Fruit fly (Drosophila melanogaster): ENCODE results near the gene CG14658.

The CG14658 gene

DNA sequence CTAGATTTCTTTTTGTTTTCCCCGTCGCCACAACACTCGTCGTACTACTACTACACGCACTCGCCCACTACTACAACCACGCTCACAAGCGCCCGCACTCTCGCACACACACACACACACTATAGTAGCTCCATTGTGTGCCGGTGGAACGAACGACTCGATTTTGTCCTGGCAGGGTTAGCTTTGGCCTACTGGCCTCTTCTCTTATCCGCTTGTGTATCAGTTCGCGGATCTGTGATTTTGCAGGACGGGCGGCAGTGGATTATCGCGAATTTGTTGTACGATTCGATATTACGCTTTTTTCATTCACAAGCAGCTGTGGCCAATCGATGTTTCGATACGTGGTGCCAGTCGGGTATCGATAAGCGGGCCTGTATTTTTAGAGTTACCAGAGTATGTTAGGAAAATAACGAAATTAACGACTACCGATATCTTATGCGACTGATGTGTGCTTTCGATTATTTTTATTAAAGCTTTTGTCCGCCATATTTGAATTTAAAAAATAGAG is 9.2 kb downstream of the CG14658 start, which contains the start of gene CG14657 (continued):
- TF ChIP-seq Fer2 (tag; optimal IDR thresholded peaks at IDR 0.05), result no peak
- TF ChIP-seq sna (GFP tag; IDR thresholded peaks at IDR 0.05; ENCODE audit: partially characterized antibody), result peak; percentile 98
- TF ChIP-seq H2.0 (GFP tag; IDR thresholded peaks at IDR 0.05), result no peak
- peak; percentile 10 for TF ChIP-seq tx (GFP tag; optimal IDR thresholded peaks at IDR 0.05)
- no peak for TF ChIP-seq CG4404 (GFP tag; IDR thresholded peaks at IDR 0.05)
- no peak for TF ChIP-seq CG4282 (GFP tag; optimal IDR thresholded peaks at IDR 0.05)
- TF ChIP-seq CG8089 (GFP tag; optimal IDR thresholded peaks at IDR 0.05), result no peak
- no peak for TF ChIP-seq CG13775 (GFP tag; optimal IDR thresholded peaks at IDR 0.05)
- peak; percentile 32 for TF ChIP-seq gro (GFP tag; optimal IDR thresholded peaks at IDR 0.05)
- no peak for TF ChIP-seq sens-2 (GFP tag; IDR thresholded peaks at IDR 0.05)
- TF ChIP-seq crp (GFP tag; optimal IDR thresholded peaks at IDR 0.05), result peak in 1 of 2 experiments; percentile 81
- TF ChIP-seq Ets97D (GFP tag; optimal IDR thresholded peaks at IDR 0.05), result peak; percentile 73
- no peak for TF ChIP-seq Hmr (GFP tag; optimal IDR thresholded peaks at IDR 0.05)
- peak; percentile 97 for TF ChIP-seq CG12155 (GFP tag; optimal IDR thresholded peaks at IDR 0.05)
- no peak for TF ChIP-seq C15 (GFP tag; IDR thresholded peaks at IDR 0.05)
- no peak for TF ChIP-seq ems (GFP tag; optimal IDR thresholded peaks at IDR 0.05)
- TF ChIP-seq ara (GFP tag; IDR thresholded peaks at IDR 0.05), result 0 out of 2 replicates have a peak, but pooled peaks have one; percentile 29
- peak; percentile 9 for TF ChIP-seq HLH54F (GFP tag; optimal IDR thresholded peaks at IDR 0.05)

DNA sequence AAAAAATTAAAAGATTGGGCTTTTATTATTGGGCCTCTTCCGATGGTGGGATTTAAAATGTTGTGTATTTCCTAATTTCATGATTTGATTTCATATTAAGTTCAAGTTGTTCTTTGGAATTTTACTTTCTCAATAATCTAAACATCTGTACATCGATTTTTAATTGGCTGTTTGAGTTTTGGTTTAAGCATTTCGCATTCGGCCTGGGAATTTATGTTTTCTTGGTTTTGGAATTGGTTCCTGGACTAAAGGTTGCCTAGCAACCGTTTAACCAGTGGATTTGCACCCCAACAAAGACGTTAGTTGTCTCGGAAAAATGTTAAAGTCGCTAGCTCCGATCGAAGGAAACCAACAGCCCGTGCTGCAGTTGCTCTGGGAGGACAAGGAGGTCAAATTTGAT is 14.3 kb downstream of the CG14658 start, which contains the start of gene BBS5:
BBS5 (plus strand) TSS at position 301 of the 400 bp plus-strand sequence.
- TF ChIP-seq gsb (GFP tag; IDR thresholded peaks at IDR 0.05) (no peak), NFAT (GFP tag; IDR thresholded peaks at IDR 0.05) (no peak), knrl (GFP tag; IDR thresholded peaks at IDR 0.05; ENCODE audit: partially characterized antibody) (no peak), CG3065 (GFP tag; optimal IDR thresholded peaks at IDR 0.05) (no peak), klu (GFP tag; IDR thresholded peaks at IDR 0.05) (no peak), PHDP (tag; optimal IDR thresholded peaks at IDR 0.05) (no peak)

DNA sequence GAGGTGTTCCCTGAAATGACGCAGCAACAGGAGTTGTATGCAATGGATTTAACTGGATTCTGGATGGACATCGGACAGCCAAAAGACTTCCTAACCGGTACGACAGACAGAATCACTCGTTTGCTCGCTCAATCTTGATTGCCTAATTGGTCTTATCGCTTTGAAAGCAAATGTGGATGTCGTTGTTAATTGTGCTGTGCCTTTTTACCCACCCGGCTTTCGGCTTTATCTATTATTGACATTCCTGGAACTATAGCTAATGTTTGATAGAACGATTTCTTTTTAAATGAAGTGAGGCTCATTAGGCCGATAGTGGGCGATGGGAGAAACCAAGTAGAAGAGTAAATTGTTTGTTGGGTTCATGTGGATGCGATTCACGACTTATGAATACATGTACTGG is 15.6 kb downstream of the CG14658 start:
- TF ChIP-seq Vsx1 (GFP tag; optimal IDR thresholded peaks at IDR 0.05) (peak; percentile 46), mirr (GFP tag; optimal IDR thresholded peaks at IDR 0.05) (peak; percentile 62), sug (tag; optimal IDR thresholded peaks at IDR 0.05) (peak; percentile 14), CG15479 (GFP tag; optimal IDR thresholded peaks at IDR 0.05) (peak; percentile 13), Fer2 (tag; optimal IDR thresholded peaks at IDR 0.05) (no peak), fd3F (GFP tag; optimal IDR thresholded peaks at IDR 0.05) (no peak), exex (tag; optimal IDR thresholded peaks at IDR 0.05) (peak; percentile 96), nerfin-1 (tag; optimal IDR thresholded peaks at IDR 0.05) (no peak), br (optimal IDR thresholded peaks at IDR 0.05) (no peak), sd (tag; optimal IDR thresholded peaks at IDR 0.05) (peak; percentile 87), trh (GFP tag; optimal IDR thresholded peaks at IDR 0.05) (no peak), TFAM (GFP tag; optimal IDR thresholded peaks at IDR 0.05) (no peak), maf-S (GFP tag; optimal IDR thresholded peaks at IDR 0.05) (no peak), grn (GFP tag; optimal IDR thresholded peaks at IDR 0.05) (peak; percentile 84), grau (tag; optimal IDR thresholded peaks at IDR 0.05) (no peak), CG7786 (GFP tag; optimal IDR thresholded peaks at IDR 0.05) (no peak), H15 (GFP tag; IDR thresholded peaks at IDR 0.05) (no peak), CG17361 (GFP tag; IDR thresholded peaks at IDR 0.05) (no peak)

Measured in whole organism, embryonic.